Worm (Caenorhabditis elegans) whole organism, L2 larva: ENCODE results near the gene Y60A9.1.
A peak's percentile ranks its signal among the peaks of the same experiment; 100 is the strongest.

Experiments
- C34F6.9 ChIP-seq: fragments of 150-350 bp; optimal IDR thresholded peaks from 2 replicates; lab custom pipeline; 2014; ENCODE audit warnings: missing biosample characterization, missing genetic modification characterization
- R02D3.7 ChIP-seq: fragments of 150-350 bp; optimal IDR thresholded peaks from 2 replicates; lab custom pipeline; 2014; ENCODE audit warnings: missing biosample characterization, missing genetic modification characterization
- Y55F3AM.14 ChIP-seq: fragments of 200-800 bp; sonication (Bioruptor generic); optimal IDR thresholded peaks from 2 replicates; lab custom pipeline; 2018; ENCODE audit warnings: mild to moderate bottlenecking, missing genetic modification characterization, missing compliant biosample characterization
- ZK546.5 ChIP-seq: sonication (generic microtip); optimal IDR thresholded peaks from 2 replicates; lab custom pipeline; 2017; ENCODE audit warnings: missing biosample characterization, missing genetic modification characterization
- alr-1 ChIP-seq: fragments of 150-350 bp; optimal IDR thresholded peaks from 2 replicates; lab custom pipeline; 2014; ENCODE audit warnings: missing biosample characterization, missing genetic modification characterization
- aly-2 ChIP-seq: fragments of 150-350 bp; optimal IDR thresholded peaks from 2 replicates; lab custom pipeline; 2014; ENCODE audit warnings: missing biosample characterization, missing genetic modification characterization
- ama-1 ChIP-seq: fragments of 150-350 bp; optimal IDR thresholded peaks from 2 replicates; lab custom pipeline; 2018; ENCODE audit warnings: inconsistent platforms
- blmp-1 ChIP-seq: sonication (generic microtip); optimal IDR thresholded peaks from 2 replicates; lab custom pipeline; 2017; ENCODE audit warnings: missing genetic modification characterization, mild to moderate bottlenecking, missing compliant biosample characterization, antibody characterized with exemption, moderate library complexity; ENCODE audit not compliant: insufficient read depth
- ceh-82 ChIP-seq: fragments of 150-350 bp; optimal IDR thresholded peaks from 2 replicates; lab custom pipeline; 2014; ENCODE audit warnings: missing biosample characterization, missing genetic modification characterization
- crh-2 ChIP-seq: sonication (generic microtip); optimal IDR thresholded peaks from 2 replicates; lab custom pipeline; 2017; ENCODE audit warnings: missing biosample characterization, missing genetic modification characterization
- dmd-4 ChIP-seq: sonication (generic microtip); optimal IDR thresholded peaks from 2 replicates; lab custom pipeline; 2017; ENCODE audit warnings: missing biosample characterization, missing genetic modification characterization
- egl-27 ChIP-seq: sonication (generic microtip); optimal IDR thresholded peaks from 3 replicates; lab custom pipeline; 2017; ENCODE audit warnings: missing biosample characterization, missing genetic modification reagents, missing genetic modification characterization
- elt-1 ChIP-seq: fragments of 150-350 bp; optimal IDR thresholded peaks from 2 replicates; lab custom pipeline; 2014; ENCODE audit warnings: missing biosample characterization, missing genetic modification characterization
- elt-3 ChIP-seq: sonication (generic microtip); optimal IDR thresholded peaks from 2 replicates; lab custom pipeline; 2017; ENCODE audit warnings: missing biosample characterization, missing genetic modification characterization
- fos-1 ChIP-seq: fragments of 150-350 bp; optimal IDR thresholded peaks from 2 replicates; lab custom pipeline; 2014; ENCODE audit warnings: missing biosample characterization, missing genetic modification characterization
- gmeb-1 ChIP-seq: fragments of 150-350 bp; optimal IDR thresholded peaks from 2 replicates; lab custom pipeline; 2014; ENCODE audit warnings: missing biosample characterization, missing genetic modification characterization
- lin-11 ChIP-seq: fragments of 150-350 bp; sonication (generic microtip); optimal IDR thresholded peaks from 2 replicates; lab custom pipeline; 2014; ENCODE audit warnings: missing biosample characterization, missing genetic modification characterization, inconsistent platforms, mixed read lengths
- lin-13 ChIP-seq: fragments of 150-350 bp; optimal IDR thresholded peaks from 2 replicates; lab custom pipeline; 2014; ENCODE audit warnings: missing biosample characterization, missing genetic modification reagents, missing genetic modification characterization
- lin-39 ChIP-seq: fragments of 150-350 bp; optimal IDR thresholded peaks from 2 replicates; lab custom pipeline; 2014; ENCODE audit warnings: missing biosample characterization, missing genetic modification reagents, missing genetic modification characterization
- lsy-2 ChIP-seq, 2 experiments: fragments of 150-350 bp in 1 of 2; sonication (generic microtip) in 1 of 2; optimal IDR thresholded peaks; 2 replicates each; lab custom pipeline; 2014 to 2017; ENCODE audit warnings: missing biosample characterization in 2 of 2, missing genetic modification characterization in 2 of 2
- mab-5 ChIP-seq: fragments of 150-350 bp; optimal IDR thresholded peaks from 2 replicates; lab custom pipeline; 2014; ENCODE audit warnings: missing biosample characterization, missing genetic modification characterization
- mbf-1 ChIP-seq: sonication (generic microtip); optimal IDR thresholded peaks from 2 replicates; lab custom pipeline; 2017; ENCODE audit warnings: missing biosample characterization, missing genetic modification characterization
- mdl-1 ChIP-seq, 2 experiments: fragments of 150-350 bp in 1 of 2; sonication (generic microtip) in 1 of 2; optimal IDR thresholded peaks; 2 replicates each; lab custom pipeline; 2017; ENCODE audit warnings: missing biosample characterization in 2 of 2, missing genetic modification characterization in 2 of 2
- nhr-10 ChIP-seq: sonication (generic microtip); optimal IDR thresholded peaks from 2 replicates; lab custom pipeline; 2017; ENCODE audit warnings: missing biosample characterization, missing genetic modification characterization
- nhr-11 ChIP-seq: fragments of 150-350 bp; optimal IDR thresholded peaks from 2 replicates; lab custom pipeline; 2014; ENCODE audit warnings: missing biosample characterization, missing genetic modification characterization
- nhr-12 ChIP-seq: fragments of 150-350 bp; optimal IDR thresholded peaks from 2 replicates; lab custom pipeline; 2014; ENCODE audit warnings: missing biosample characterization, missing genetic modification characterization
- nhr-129 ChIP-seq: fragments of 150-350 bp; optimal IDR thresholded peaks from 2 replicates; lab custom pipeline; 2014; ENCODE audit warnings: missing biosample characterization, missing genetic modification characterization
- nhr-21 ChIP-seq: fragments of 150-350 bp; optimal IDR thresholded peaks from 2 replicates; lab custom pipeline; 2014; ENCODE audit warnings: missing biosample characterization, missing genetic modification characterization
- nhr-23 ChIP-seq: fragments of 150-350 bp; optimal IDR thresholded peaks from 2 replicates; lab custom pipeline; 2014; ENCODE audit warnings: missing biosample characterization, missing genetic modification reagents, missing genetic modification characterization
- nhr-237 ChIP-seq: fragments of 150-350 bp; optimal IDR thresholded peaks from 2 replicates; lab custom pipeline; 2014; ENCODE audit warnings: missing biosample characterization, missing genetic modification characterization
- nhr-77 ChIP-seq: fragments of 150-350 bp; optimal IDR thresholded peaks from 2 replicates; lab custom pipeline; 2014; ENCODE audit warnings: missing biosample characterization, missing genetic modification characterization
- skn-1 ChIP-seq: sonication (generic microtip); optimal IDR thresholded peaks from 2 replicates; lab custom pipeline; 2017; ENCODE audit warnings: missing biosample characterization, missing genetic modification characterization
- sma-3 ChIP-seq: sonication (generic microtip); optimal IDR thresholded peaks from 2 replicates; lab custom pipeline; 2016; ENCODE audit warnings: missing genetic modification reagents, missing genetic modification characterization, missing compliant biosample characterization
- sma-9 ChIP-seq, 2 experiments: fragments of 150-350 bp in 1 of 2; sonication (generic microtip) in 1 of 2; optimal IDR thresholded peaks; 2 replicates each; lab custom pipeline; 2014 to 2016; ENCODE audit warnings: missing genetic modification characterization in 2 of 2, mild to moderate bottlenecking in 1 of 2, missing biosample characterization in 1 of 2, missing compliant biosample characterization in 1 of 2, missing genetic modification reagents in 1 of 2, moderate library complexity in 1 of 2
- snpc-4 ChIP-seq: fragments of 150-350 bp; optimal IDR thresholded peaks from 2 replicates; lab custom pipeline; 2014; ENCODE audit warnings: missing biosample characterization, missing genetic modification characterization
- unc-39 ChIP-seq: fragments of 150-350 bp; optimal IDR thresholded peaks from 2 replicates; lab custom pipeline; 2014; ENCODE audit warnings: missing biosample characterization, missing genetic modification characterization
- unc-55 ChIP-seq: fragments of 150-350 bp; sonication (generic microtip); optimal IDR thresholded peaks from 3 replicates; lab custom pipeline; 2014; ENCODE audit warnings: missing biosample characterization, missing genetic modification reagents, missing genetic modification characterization
- unc-62 ChIP-seq: fragments of 150-350 bp; optimal IDR thresholded peaks from 2 replicates; lab custom pipeline; 2014; ENCODE audit warnings: missing biosample characterization, missing genetic modification reagents, missing genetic modification characterization
- zag-1 ChIP-seq: fragments of 150-350 bp; optimal IDR thresholded peaks from 2 replicates; lab custom pipeline; 2014; ENCODE audit warnings: missing biosample characterization, missing genetic modification characterization
- ztf-11 ChIP-seq: sonication (generic microtip); optimal IDR thresholded peaks from 2 replicates; lab custom pipeline; 2017; ENCODE audit warnings: missing biosample characterization, missing genetic modification characterization
- ztf-4 ChIP-seq: fragments of 150-350 bp; optimal IDR thresholded peaks from 2 replicates; lab custom pipeline; 2014; ENCODE audit warnings: missing biosample characterization, missing genetic modification characterization

The Y60A9.1 gene

ce11 chrX:14415641-14416040 is 20.5 kb upstream of the Y60A9.1 start, which contains the start of gene F23D12.10:
Gene F23D12.10, minus strand, starts transcription at chrX:14415741.
- TF ChIP-seq fos-1 (no peak), nhr-129 (tag; lab: Kevin White, UChicago) (no peak), nhr-237 (tag; lab: Kevin White, UChicago) (no peak), lin-11 (tag; lab: Kevin White, UChicago) (no peak), egl-27 (tag; lab: Kevin White, UChicago) (no peak), crh-2 (tag; lab: Kevin White, UChicago) (no peak), lsy-2 (tag; optimal IDR thresholded peaks at IDR 0.05; lab: Kevin White, UChicago) (no peak), C34F6.9 (tag; lab: Kevin White, UChicago) (no peak), mdl-1 (tag; optimal IDR thresholded peaks at IDR 0.05; lab: Kevin White, UChicago) (no peak), alr-1 (tag; lab: Kevin White, UChicago) (no peak), ceh-82 (tag; lab: Kevin White, UChicago) (no peak), ztf-4 (tag; lab: Kevin White, UChicago) (no peak), ztf-11 (tag; lab: Kevin White, UChicago) (no peak), mab-5 (no peak), mbf-1 (no peak), sma-3 (GFP tag; lab: Kevin White, UChicago) (no peak)

ce11 chrX:14412774-14413173 is 17.6 kb upstream of the Y60A9.1 start, which contains the start of gene fbxa-179:
Gene fbxa-179, minus strand, starts transcription at chrX:14412874.
- TF ChIP-seq unc-39 (tag; lab: Kevin White, UChicago), result no peak
- no peak for TF ChIP-seq C34F6.9 (tag; lab: Kevin White, UChicago)
- TF ChIP-seq snpc-4 (tag; lab: Kevin White, UChicago), result no peak
- no peak for TF ChIP-seq nhr-11
- TF ChIP-seq ceh-82 (tag; lab: Kevin White, UChicago), result no peak
- TF ChIP-seq Y55F3AM.14 (GFP tag; lab: Kevin White, UChicago), result no peak
- TF ChIP-seq egl-27 (tag; lab: Kevin White, UChicago), result no peak
- no peak for TF ChIP-seq blmp-1 (tag; lab: Kevin White, UChicago)
- no peak for TF ChIP-seq gmeb-1 (tag; lab: Kevin White, UChicago)
- TF ChIP-seq sma-3 (GFP tag; lab: Kevin White, UChicago), result no peak
- TF ChIP-seq nhr-129 (tag; lab: Kevin White, UChicago), result no peak
- no peak for TF ChIP-seq dmd-4
- TF ChIP-seq nhr-77, result no peak
- TF ChIP-seq skn-1 (tag; lab: Kevin White, UChicago), result no peak
- no peak for TF ChIP-seq unc-62 (GFP tag; lab: Kevin White, UChicago)
- TF ChIP-seq zag-1 (tag; lab: Kevin White, UChicago), result no peak
- TF ChIP-seq ama-1, result no peak
- no peak for TF ChIP-seq ZK546.5 (tag; lab: Kevin White, UChicago)

- TF ChIP-seq nhr-10 (tag; lab: Kevin White, UChicago) (no peak), aly-2 (tag; lab: Kevin White, UChicago) (no peak), elt-1 (no peak), lin-11 (tag; lab: Kevin White, UChicago) (no peak), unc-62 (GFP tag; lab: Kevin White, UChicago) (no peak), lin-39 (tag; lab: Kevin White, UChicago) (no peak), lsy-2 (tag; optimal IDR thresholded peaks at IDR 0.05; lab: Kevin White, UChicago) (no peak), skn-1 (tag; lab: Kevin White, UChicago) (no peak)
These were observed 10.7 kb upstream of the Y60A9.1 start, which contains the start of gene frpr-17 for ce11 chrX:14405817-14406216. Gene frpr-17, plus strand, starts transcription at chrX:14406117.

ce11 chrX:14401230-14401629 is 6.1 kb upstream of the Y60A9.1 start:
- TF ChIP-seq alr-1 (tag; lab: Kevin White, UChicago) (no peak), egl-27 (tag; lab: Kevin White, UChicago) (no peak), unc-55 (peak; percentile 3)

- TF ChIP-seq lin-13 (GFP tag; lab: Kevin White, UChicago) (no peak), mdl-1 (tag; optimal IDR thresholded peaks at IDR 0.05; lab: Kevin White, UChicago) (no peak), nhr-11 (no peak), ceh-82 (tag; lab: Kevin White, UChicago) (no peak), blmp-1 (tag; lab: Kevin White, UChicago) (no peak), ztf-11 (tag; lab: Kevin White, UChicago) (no peak), mab-5 (no peak), sma-9 (GFP tag; optimal IDR thresholded peaks at IDR 0.05; lab: Kevin White, UChicago) (no peak), sma-9 (tag; optimal IDR thresholded peaks at IDR 0.05; lab: Kevin White, UChicago) (no peak), nhr-12 (tag; lab: Kevin White, UChicago) (no peak), nhr-23 (no peak), R02D3.7 (tag; lab: Kevin White, UChicago) (no peak), ama-1 (no peak), nhr-129 (tag; lab: Kevin White, UChicago) (no peak), elt-3 (tag; lab: Kevin White, UChicago) (no peak), nhr-237 (tag; lab: Kevin White, UChicago) (no peak), nhr-77 (no peak), crh-2 (tag; lab: Kevin White, UChicago) (no peak), dmd-4 (no peak), nhr-21 (no peak)
These were observed 3.9 kb upstream of the Y60A9.1 start for ce11 chrX:14399035-14399434.
